Worm (Caenorhabditis elegans) whole organism, late embryonic: ENCODE data around the gene gly-7.
"Not testable (repeated sequence)": the region's sequence is repeated elsewhere in the genome, so short reads cannot be mapped to it uniquely, and the experiment has no call there.

Experiments used
- F13H6.1 ChIP-seq: sonication (generic microtip); optimal IDR thresholded peaks from 2 replicates; lab custom pipeline; 2016; ENCODE audit warnings: missing genetic modification characterization, missing compliant biosample characterization
- K02D7.2 ChIP-seq: sonication (generic microtip); optimal IDR thresholded peaks from 2 replicates; lab custom pipeline; 2017; ENCODE audit warnings: mild to moderate bottlenecking, missing genetic modification characterization, missing compliant biosample characterization
- T23F11.4 ChIP-seq: fragments of 200-800 bp; sonication (Bioruptor generic); optimal IDR thresholded peaks from 2 replicates; lab custom pipeline; 2018; ENCODE audit warnings: mild to moderate bottlenecking, missing genetic modification characterization, missing compliant biosample characterization
- ama-1 ChIP-seq: fragments of 150-350 bp; optimal IDR thresholded peaks from 2 replicates; lab custom pipeline; 2014
- ceh-14 ChIP-seq: sonication (generic microtip); optimal IDR thresholded peaks from 2 replicates; lab custom pipeline; 2016; ENCODE audit warnings: missing genotype, missing genetic modification characterization, missing compliant biosample characterization
- ceh-18 ChIP-seq: sonication (generic microtip); optimal IDR thresholded peaks from 2 replicates; lab custom pipeline; 2016; ENCODE audit warnings: missing genetic modification characterization, missing compliant biosample characterization
- ceh-19 ChIP-seq: fragments of 200-800 bp; sonication (Bioruptor generic); optimal IDR thresholded peaks from 2 replicates; lab custom pipeline; 2018; ENCODE audit warnings: mild to moderate bottlenecking, missing genetic modification characterization, missing compliant biosample characterization
- ceh-30 ChIP-seq: fragments of 150-350 bp; optimal IDR thresholded peaks from 2 replicates; lab custom pipeline; 2014; ENCODE audit warnings: missing biosample characterization, missing genetic modification characterization
- ceh-31 ChIP-seq: sonication (generic microtip); optimal IDR thresholded peaks from 2 replicates; lab custom pipeline; 2016; ENCODE audit warnings: missing genetic modification characterization, missing compliant biosample characterization
- ceh-34 ChIP-seq: sonication (generic microtip); optimal IDR thresholded peaks from 2 replicates; lab custom pipeline; 2016; ENCODE audit warnings: mild to moderate bottlenecking, missing genetic modification characterization, missing compliant biosample characterization
- ceh-45 ChIP-seq: fragments of 200-800 bp; sonication (Bioruptor generic); IDR thresholded peaks from 2 replicates; pipeline ENCODE4 v1.3.6; 2022; ENCODE audit warnings: missing genetic modification reagents, missing genetic modification characterization, missing compliant biosample characterization
- ceh-48 ChIP-seq: sonication (generic microtip); optimal IDR thresholded peaks from 2 replicates; lab custom pipeline; 2016; ENCODE audit warnings: missing genetic modification characterization, inconsistent platforms, missing compliant biosample characterization
- ceh-9 ChIP-seq: sonication (generic microtip); optimal IDR thresholded peaks from 2 replicates; lab custom pipeline; 2016; ENCODE audit warnings: mild to moderate bottlenecking, missing genetic modification characterization, inconsistent platforms, missing compliant biosample characterization
- dmd-4 ChIP-seq: sonication (generic microtip); optimal IDR thresholded peaks from 2 replicates; lab custom pipeline; 2016; ENCODE audit warnings: borderline replicate concordance, missing genetic modification characterization, missing compliant biosample characterization
- dve-1 ChIP-seq: sonication (generic microtip); optimal IDR thresholded peaks from 2 replicates; lab custom pipeline; 2017; ENCODE audit warnings: antibody characterized with exemption, mild to moderate bottlenecking, missing genetic modification characterization, missing compliant biosample characterization
- elt-2 ChIP-seq: sonication (generic microtip); optimal IDR thresholded peaks from 2 replicates; lab custom pipeline; 2016; ENCODE audit warnings: missing genetic modification reagents, missing genetic modification characterization, missing compliant biosample characterization
- elt-4 ChIP-seq: sonication (generic microtip); optimal IDR thresholded peaks from 2 replicates; lab custom pipeline; 2016; ENCODE audit warnings: missing genetic modification characterization, missing compliant biosample characterization
- ets-4 ChIP-seq: sonication (generic microtip); optimal IDR thresholded peaks from 2 replicates; lab custom pipeline; 2016; ENCODE audit warnings: missing genetic modification characterization, missing compliant biosample characterization
- eyg-1 ChIP-seq: sonication (generic microtip); optimal IDR thresholded peaks from 2 replicates; lab custom pipeline; 2016; ENCODE audit warnings: missing genotype, missing genetic modification characterization, missing compliant biosample characterization
- fax-1 ChIP-seq: sonication (generic microtip); optimal IDR thresholded peaks from 2 replicates; lab custom pipeline; 2016; ENCODE audit warnings: missing genotype, missing genetic modification characterization, missing compliant biosample characterization
- fkh-10 ChIP-seq: fragments of 150-350 bp; optimal IDR thresholded peaks from 2 replicates; lab custom pipeline; 2014; ENCODE audit warnings: missing biosample characterization, missing genetic modification reagents, missing genetic modification characterization
- fkh-6 ChIP-seq: sonication (generic microtip); optimal IDR thresholded peaks from 2 replicates; lab custom pipeline; 2016; ENCODE audit warnings: missing genetic modification characterization, missing compliant biosample characterization
- hlh-30 ChIP-seq: sonication (generic microtip); optimal IDR thresholded peaks from 2 replicates; lab custom pipeline; 2017; ENCODE audit warnings: antibody characterized with exemption, missing genetic modification characterization, missing compliant biosample characterization; ENCODE audit not compliant: insufficient read depth
- hlh-8 ChIP-seq: sonication (generic microtip); optimal IDR thresholded peaks from 2 replicates; lab custom pipeline; 2016; ENCODE audit warnings: missing genotype, missing genetic modification characterization, missing compliant biosample characterization
- mec-3 ChIP-seq: sonication (generic microtip); optimal IDR thresholded peaks from 2 replicates; lab custom pipeline; 2016; ENCODE audit warnings: borderline replicate concordance, missing genetic modification characterization, missing compliant biosample characterization
- nfya-1 ChIP-seq: sonication (generic microtip); optimal IDR thresholded peaks from 2 replicates; lab custom pipeline; 2017; ENCODE audit warnings: missing genetic modification characterization, mild to moderate bottlenecking, missing compliant biosample characterization, antibody characterized with exemption, moderate library complexity
- nhr-11 ChIP-seq: fragments of 150-350 bp; optimal IDR thresholded peaks from 2 replicates; lab custom pipeline; 2014; ENCODE audit warnings: missing biosample characterization, missing genetic modification characterization
- nhr-232 ChIP-seq: sonication (generic microtip); optimal IDR thresholded peaks from 2 replicates; lab custom pipeline; 2016; ENCODE audit warnings: missing genetic modification characterization, missing compliant biosample characterization
- pat-9 ChIP-seq: fragments of 200-800 bp; sonication (Bioruptor generic); optimal IDR thresholded peaks from 2 replicates; lab custom pipeline; 2018; ENCODE audit warnings: mild to moderate bottlenecking, missing genetic modification characterization, moderate library complexity, missing compliant biosample characterization
- pax-1 ChIP-seq: fragments of 150-350 bp; optimal IDR thresholded peaks from 2 replicates; lab custom pipeline; 2014; ENCODE audit warnings: missing biosample characterization, missing genetic modification characterization
- pha-4 ChIP-seq: fragments of 150-350 bp; optimal IDR thresholded peaks from 2 replicates; lab custom pipeline; 2018; ENCODE audit warnings: missing biosample characterization, missing genetic modification reagents, missing genetic modification characterization
- pros-1 ChIP-seq: fragments of 150-350 bp; optimal IDR thresholded peaks from 2 replicates; lab custom pipeline; 2014; ENCODE audit warnings: missing biosample characterization, missing genetic modification reagents, missing genetic modification characterization
- ref-2 ChIP-seq: sonication (generic microtip); optimal IDR thresholded peaks from 2 replicates; lab custom pipeline; 2016; ENCODE audit warnings: missing genetic modification characterization, missing compliant biosample characterization
- rnt-1 ChIP-seq: sonication (generic microtip); optimal IDR thresholded peaks from 2 replicates; lab custom pipeline; 2016; ENCODE audit warnings: missing genetic modification characterization, missing compliant biosample characterization
- sdc-2 ChIP-seq: sonication (generic microtip); optimal IDR thresholded peaks from 2 replicates; lab custom pipeline; 2016; ENCODE audit warnings: missing genotype, missing genetic modification characterization, missing compliant biosample characterization
- sox-2 ChIP-seq: fragments of 200-800 bp; sonication (Bioruptor generic); IDR thresholded peaks from 2 replicates; pipeline ENCODE4 v1.3.6; 2022; ENCODE audit warnings: missing genetic modification reagents, missing genetic modification characterization, missing compliant biosample characterization
- syd-9 ChIP-seq: sonication (generic microtip); optimal IDR thresholded peaks from 2 replicates; lab custom pipeline; 2016; ENCODE audit warnings: mild to moderate bottlenecking, missing genetic modification characterization, moderate library complexity, missing compliant biosample characterization
- ttx-3 ChIP-seq: sonication (generic microtip); optimal IDR thresholded peaks from 2 replicates; lab custom pipeline; 2016; ENCODE audit warnings: missing genetic modification reagents, missing genetic modification characterization, missing compliant biosample characterization
- unc-3 ChIP-seq, 2 experiments: fragments of 200-800 bp in 1 of 2; sonication (Bioruptor generic) in 1 of 2; sonication (generic microtip) in 1 of 2; conservative IDR thresholded peaks in 1 of 2; optimal IDR thresholded peaks in 1 of 2; 2 replicates each; pipeline versions ENCODE4 v1.3.6 to Lab custom; 2016 to 2022; ENCODE audit warnings: missing compliant biosample characterization in 2 of 2, missing genetic modification characterization in 2 of 2, missing genetic modification reagents in 1 of 2
- unc-55 ChIP-seq: sonication (generic microtip); optimal IDR thresholded peaks from 2 replicates; lab custom pipeline; 2017; ENCODE audit warnings: missing biosample characterization, missing genetic modification reagents, missing genetic modification characterization
- unc-86 ChIP-seq: sonication (generic microtip); optimal IDR thresholded peaks from 2 replicates; lab custom pipeline; 2016; ENCODE audit warnings: missing genetic modification characterization, missing compliant biosample characterization

The gly-7 gene

DNA sequence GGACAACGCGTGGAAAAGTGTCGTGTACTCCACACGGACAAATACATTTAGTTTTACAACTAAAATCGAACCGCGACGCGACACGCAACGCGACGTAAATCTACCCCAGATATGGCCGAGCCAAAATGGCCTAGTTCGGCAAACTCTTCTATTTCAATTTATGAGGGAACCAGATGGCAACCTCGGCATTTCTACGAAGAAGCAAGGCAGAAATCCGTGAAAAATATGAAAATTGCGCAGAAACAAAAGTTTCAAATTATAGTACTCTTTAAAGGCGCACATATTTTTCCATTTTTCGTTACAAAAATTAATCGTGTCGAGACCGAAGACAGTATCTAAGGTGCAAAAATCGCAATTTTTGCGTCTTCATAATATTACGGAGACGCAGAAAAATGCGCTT, 6.3 kb downstream of the gly-7 start, which contains the start of gene Y46H3A.5:
Gene Y46H3A.5 (minus strand): TSS at position 101 of the 400 bp plus-strand sequence.
- not testable (repeated sequence) for TF ChIP-seq ceh-45; fax-1 (tag; lab: Kevin White, UChicago); ceh-34 (tag; lab: Kevin White, UChicago)

DNA sequence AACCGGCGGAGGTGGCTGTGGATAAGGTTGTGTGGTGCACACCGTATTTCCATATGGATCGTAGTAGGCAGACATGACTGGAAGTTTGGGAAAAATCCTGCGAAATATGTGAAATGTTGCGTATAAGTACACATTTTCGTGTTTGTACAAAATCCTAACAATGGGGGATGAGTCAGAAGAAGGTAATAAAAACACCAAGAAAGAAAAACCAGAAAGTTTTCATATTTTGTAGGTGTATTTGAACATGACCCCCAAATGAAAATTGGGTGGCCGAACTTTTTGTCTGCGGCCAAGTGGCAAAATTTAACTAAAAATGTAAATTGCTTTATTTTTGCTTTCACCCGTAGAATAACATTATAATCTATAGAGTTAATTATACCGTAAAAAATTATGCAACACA, 10.1 kb downstream of the gly-7 start, which contains the start of gene Y46H3A.4:
Gene Y46H3A.4 (minus strand): TSS at position 101 of the 400 bp plus-strand sequence.
- TF ChIP-seq fkh-10 (GFP tag; lab: Kevin White, UChicago): no peak
- TF ChIP-seq ttx-3 (tag; lab: Kevin White, UChicago): no peak
- no peak for TF ChIP-seq pha-4
- TF ChIP-seq pros-1 (tag; lab: Kevin White, UChicago): no peak
- TF ChIP-seq dmd-4 (tag; lab: Kevin White, UChicago): no peak
- no peak for TF ChIP-seq fax-1 (tag; lab: Kevin White, UChicago)
- no peak for TF ChIP-seq ceh-19 (GFP tag; lab: Kevin White, UChicago)
- TF ChIP-seq nhr-232 (tag; lab: Kevin White, UChicago): no peak
- TF ChIP-seq sox-2 (GFP tag; lab: Robert Waterston, UW): no peak
- TF ChIP-seq ama-1 (lab: Kevin White, UChicago): no peak
- TF ChIP-seq ceh-31: no peak
- no peak for TF ChIP-seq eyg-1
- TF ChIP-seq, all 69 proteins: peak for 0

DNA sequence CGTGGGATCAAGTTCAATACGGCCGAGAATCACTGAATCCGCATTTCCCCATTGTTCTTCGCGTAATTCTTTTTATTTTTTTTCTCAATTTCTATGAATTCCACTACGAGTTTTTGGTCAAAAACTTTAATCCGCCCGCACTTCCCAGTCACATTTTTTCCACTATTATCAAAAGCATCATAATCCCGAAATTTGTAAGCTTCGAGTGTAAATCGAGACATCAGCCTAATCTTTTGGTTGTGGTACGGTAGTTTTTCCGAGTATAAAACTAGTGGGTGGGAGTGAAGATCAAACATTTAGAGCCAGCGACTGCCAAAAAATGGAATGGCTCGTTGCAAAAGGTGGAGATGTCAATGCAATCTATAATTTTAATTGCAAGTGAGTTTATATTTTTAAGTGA, 14.0 kb downstream of the gly-7 start, which contains the start of gene srt-42:
Gene srt-42 (plus strand): TSS at position 301 of the 400 bp plus-strand sequence.
- TF ChIP-seq hlh-8 (tag; lab: Kevin White, UChicago) (no peak), ceh-9 (tag; lab: Kevin White, UChicago) (no peak), fkh-6 (tag; lab: Kevin White, UChicago) (no peak), unc-3 (GFP tag; conservative IDR thresholded peaks at IDR 0.05; lab: Robert Waterston, UW) (no peak), unc-3 (tag; optimal IDR thresholded peaks at IDR 0.05; lab: Kevin White, UChicago) (no peak), pros-1 (tag; lab: Kevin White, UChicago) (no peak), dve-1 (tag; lab: Kevin White, UChicago) (no peak), eyg-1 (no peak), ceh-18 (tag; lab: Kevin White, UChicago) (no peak), ttx-3 (tag; lab: Kevin White, UChicago) (no peak), nhr-11 (tag; lab: Kevin White, UChicago) (no peak), ref-2 (tag; lab: Kevin White, UChicago) (no peak), syd-9 (tag; lab: Kevin White, UChicago) (no peak), sdc-2 (no peak), hlh-30 (tag; lab: Kevin White, UChicago) (no peak), ceh-48 (tag; lab: Kevin White, UChicago) (no peak), ceh-14 (no peak), rnt-1 (tag; lab: Kevin White, UChicago) (no peak)

DNA sequence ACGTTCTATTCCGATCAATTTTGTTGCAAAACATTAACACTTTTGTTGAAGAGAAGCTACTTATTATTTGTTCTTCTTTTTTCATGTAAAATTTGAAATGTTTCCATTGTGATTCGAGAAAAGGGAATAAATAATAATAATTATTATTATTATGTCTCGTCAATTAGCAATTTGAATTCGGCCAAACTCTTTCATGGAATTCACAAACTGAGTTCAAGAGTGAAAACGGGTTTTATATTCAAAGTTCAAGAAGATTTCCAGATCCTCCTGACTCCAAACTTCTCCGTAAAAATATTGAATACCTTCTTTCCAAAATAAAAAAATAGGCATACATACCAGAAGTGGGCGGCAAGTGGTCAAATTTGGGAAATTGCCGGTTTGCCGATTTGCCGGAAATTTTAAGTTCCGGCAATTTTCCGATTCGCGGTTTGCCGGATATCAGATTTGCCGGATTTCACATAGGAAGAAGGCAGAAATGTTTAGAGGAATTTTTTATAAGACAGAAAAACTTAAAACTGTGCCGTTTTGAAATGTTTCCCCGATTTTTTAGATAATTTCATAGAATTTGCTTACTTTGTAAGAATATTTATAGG, 15.3 kb downstream of the gly-7 start:
- TF ChIP-seq K02D7.2: no peak

DNA sequence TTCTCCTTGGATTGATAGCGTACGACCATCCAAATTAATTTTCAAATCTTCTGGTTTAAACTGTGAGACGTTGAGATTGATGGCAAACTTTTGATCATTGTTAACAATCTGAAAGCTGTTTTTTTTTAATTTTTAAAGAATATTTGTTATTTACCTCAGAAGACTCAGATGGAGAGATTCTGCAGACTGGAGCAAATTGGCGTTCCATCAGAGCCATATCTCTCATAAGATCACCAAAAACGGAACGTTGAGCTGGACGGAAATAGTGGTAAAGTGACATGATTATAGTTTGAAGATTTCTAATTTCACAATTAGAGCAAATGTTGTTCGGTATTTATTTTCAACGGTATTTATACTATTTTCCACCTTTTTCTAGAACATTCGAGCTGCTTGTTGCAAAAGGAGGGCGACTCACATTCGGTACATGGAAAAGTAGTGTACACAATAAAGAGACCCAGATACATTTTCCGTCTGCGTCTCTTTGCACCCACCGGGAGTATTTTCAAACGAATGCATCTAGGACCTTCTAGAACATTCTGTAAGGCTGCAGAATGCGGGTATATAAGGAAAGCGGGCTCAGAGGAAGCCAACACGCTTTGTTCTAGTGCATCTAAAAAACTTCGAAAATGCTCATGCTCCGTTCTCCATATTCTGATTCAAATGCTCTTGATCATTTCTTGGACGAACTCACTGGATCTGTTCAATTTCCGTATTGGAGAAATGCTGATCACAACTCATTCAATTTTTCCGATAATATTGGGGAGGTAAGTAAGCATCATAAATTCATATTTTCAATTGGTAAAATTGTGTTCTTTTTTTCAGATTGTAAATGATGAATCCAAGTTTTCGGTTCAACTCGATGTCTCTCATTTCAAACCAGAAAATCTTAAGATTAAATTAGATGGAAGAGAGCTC, 16.2 kb downstream of the gly-7 start, which contains the start of the genes hsp-16.2 and hsp-16.41:
Gene hsp-16.2 (minus strand): TSS at position 313 of the 915 bp plus-strand sequence.
Gene hsp-16.41 (plus strand): TSS at position 534 of the 915 bp plus-strand sequence.
- TF ChIP-seq ref-2 (tag; lab: Kevin White, UChicago) (peak; percentile 34), elt-4 (no peak), K02D7.2 (no peak), ceh-30 (tag; lab: Kevin White, UChicago) (peak; percentile 62), pax-1 (peak; percentile 11), elt-2 (tag; lab: Kevin White, UChicago) (peak; percentile 10), nfya-1 (tag; lab: Kevin White, UChicago) (peak; percentile 63), ceh-34 (tag; lab: Kevin White, UChicago) (peak; percentile 55), mec-3 (no peak), unc-86 (tag; lab: Kevin White, UChicago) (peak; percentile 10), ets-4 (tag; lab: Kevin White, UChicago) (peak; percentile 5), ama-1 (lab: Kevin White, UChicago) (no peak), unc-55 (GFP tag; lab: Kevin White, UChicago) (peak; percentile 60), ceh-31 (peak; percentile 52), F13H6.1 (no peak), pat-9 (tag; lab: Kevin White, UChicago) (peak; percentile 22), T23F11.4 (no peak), nhr-232 (tag; lab: Kevin White, UChicago) (no peak)
